Fruit fly (Drosophila melanogaster) whole organism, wandering third instar larva: ENCODE results near the gene Ugt35E1.

ENCODE experiments used
- Abd-B ChIP-seq: fragments of >200 bp; optimal IDR thresholded peaks from 2 replicates; lab custom pipeline; 2017; ENCODE audit warnings: missing biosample characterization, missing genetic modification characterization
- CG9705 ChIP-seq: fragments of 200-800 bp; sonication (Bioruptor generic); optimal IDR thresholded peaks from 2 replicates; lab custom pipeline; 2018; ENCODE audit warnings: missing biosample characterization, mild to moderate bottlenecking, missing genetic modification characterization
- CrebA ChIP-seq: fragments of 200-800 bp; sonication (Bioruptor generic); optimal IDR thresholded peaks from 2 replicates; lab custom pipeline; 2016; ENCODE audit warnings: missing biosample characterization, mild to moderate bottlenecking, missing genetic modification characterization, borderline replicate concordance
- Dfd ChIP-seq: fragments of >200 bp; optimal IDR thresholded peaks from 2 replicates; lab custom pipeline; 2017; ENCODE audit warnings: missing biosample characterization, missing genetic modification characterization
- Dif ChIP-seq: fragments of 200-275, 200-300 bp; sonication (Bioruptor generic); optimal IDR thresholded peaks from 2 replicates; lab custom pipeline; 2018; ENCODE audit warnings: missing biosample characterization, missing genetic modification characterization; ENCODE audit not compliant: partially characterized antibody
- GATAd ChIP-seq: sonication (Bioruptor generic); optimal IDR thresholded peaks from 2 replicates; lab custom pipeline; 2016; ENCODE audit warnings: missing biosample characterization, missing genetic modification characterization
- Hnf4 ChIP-seq: fragments of 200-800 bp; sonication (Bioruptor generic); optimal IDR thresholded peaks from 2 replicates; lab custom pipeline; 2016; ENCODE audit warnings: missing biosample characterization, mild to moderate bottlenecking, missing genetic modification characterization
- Hr78 ChIP-seq: fragments of >200 bp; optimal IDR thresholded peaks from 2 replicates; lab custom pipeline; 2017; ENCODE audit warnings: missing biosample characterization, missing genetic modification characterization
- Hr83 ChIP-seq: fragments of 200-300 bp; sonication (Bioruptor generic); optimal IDR thresholded peaks from 2 replicates; lab custom pipeline; 2016; ENCODE audit warnings: missing biosample characterization, mild to moderate bottlenecking, missing genetic modification characterization, moderate library complexity; ENCODE audit not compliant: poor library complexity, severe bottlenecking
- Jra ChIP-seq: sonication (Bioruptor generic); optimal IDR thresholded peaks from 2 replicates; lab custom pipeline; 2016; ENCODE audit warnings: missing biosample characterization, missing genetic modification characterization
- Mio ChIP-seq: sonication (Bioruptor generic); optimal IDR thresholded peaks from 2 replicates; lab custom pipeline; 2016; ENCODE audit warnings: missing biosample characterization, missing genetic modification characterization
- Myc ChIP-seq: fragments of >200 bp; optimal IDR thresholded peaks from 2 replicates; lab custom pipeline; 2017
- N ChIP-seq: fragments of >200 bp; optimal IDR thresholded peaks from 2 replicates; lab custom pipeline; 2018; ENCODE audit warnings: missing biosample characterization, missing external identifiers, missing genetic modification characterization
- OdsH ChIP-seq: fragments of 200-800 bp; sonication (Bioruptor generic); optimal IDR thresholded peaks from 2 replicates; lab custom pipeline; 2016; ENCODE audit warnings: missing biosample characterization, mild to moderate bottlenecking, missing genetic modification characterization
- Sp1 ChIP-seq: fragments of 200-800 bp; sonication (Bioruptor generic); optimal IDR thresholded peaks from 3 replicates; lab custom pipeline; 2019; ENCODE audit warnings: missing biosample characterization, mild to moderate bottlenecking, missing genetic modification characterization, moderate library complexity
- Vsx2 ChIP-seq: fragments of 200-300, 225-300 bp; sonication (Bioruptor generic); optimal IDR thresholded peaks from 2 replicates; lab custom pipeline; 2018; ENCODE audit warnings: missing biosample characterization, missing genetic modification characterization; ENCODE audit not compliant: partially characterized antibody
- br ChIP-seq: fragments of 200-800 bp; sonication (Bioruptor generic); optimal IDR thresholded peaks from 2 replicates; lab custom pipeline; 2016; ENCODE audit warnings: missing biosample characterization, missing genetic modification characterization
- brk ChIP-seq: fragments of 200-800 bp; sonication (Bioruptor generic); optimal IDR thresholded peaks from 2 replicates; lab custom pipeline; 2016; ENCODE audit warnings: missing biosample characterization, mild to moderate bottlenecking, missing genetic modification characterization
- dl ChIP-seq, 2 experiments: fragments of 175-275, 200-275 bp in 1 of 2; fragments of 200-275 bp in 1 of 2; sonication (Bioruptor generic); optimal IDR thresholded peaks; lab custom pipeline; 2018; ENCODE audit warnings: mild to moderate bottlenecking in 2 of 2, missing biosample characterization in 2 of 2, missing genetic modification characterization in 2 of 2, moderate library complexity in 2 of 2; ENCODE audit not compliant: partially characterized antibody in 2 of 2, insufficient read depth in 1 of 2
- dmrt93B ChIP-seq: fragments of 200-800 bp; sonication (Bioruptor generic); optimal IDR thresholded peaks from 2 replicates; lab custom pipeline; 2018; ENCODE audit warnings: missing biosample characterization, mild to moderate bottlenecking, missing genetic modification characterization
- dsf ChIP-seq: sonication (Bioruptor generic); optimal IDR thresholded peaks from 2 replicates; lab custom pipeline; 2016; ENCODE audit warnings: missing biosample characterization, missing genetic modification characterization, borderline replicate concordance
- ey ChIP-seq: fragments of 200-800 bp; sonication (Bioruptor generic); optimal IDR thresholded peaks from 2 replicates; lab custom pipeline; 2016; ENCODE audit warnings: missing biosample characterization, missing genetic modification characterization
- foxo ChIP-seq, 2 experiments: fragments of 200-800 bp; sonication (Bioruptor generic); optimal IDR thresholded peaks; 2 replicates in 1 of 2; 3 replicates in 1 of 2; lab custom pipeline; 2016 to 2017; ENCODE audit warnings: missing biosample characterization in 2 of 2, missing genetic modification characterization in 2 of 2
- fru ChIP-seq: fragments of 200-800 bp; sonication (Bioruptor generic); optimal IDR thresholded peaks from 3 replicates; lab custom pipeline; 2016; ENCODE audit warnings: missing biosample characterization, mild to moderate bottlenecking, missing genetic modification characterization
- h ChIP-seq: fragments of 200-800 bp; sonication (Bioruptor generic); optimal IDR thresholded peaks from 3 replicates; lab custom pipeline; 2016; ENCODE audit warnings: missing biosample characterization, mild to moderate bottlenecking, missing genetic modification characterization
- jim ChIP-seq: fragments of 175-275, 200-325 bp; sonication (Bioruptor generic); optimal IDR thresholded peaks from 2 replicates; lab custom pipeline; 2016; ENCODE audit warnings: missing biosample characterization, mild to moderate bottlenecking, missing genetic modification characterization
- pan ChIP-seq: fragments of >200 bp; optimal IDR thresholded peaks from 2 replicates; lab custom pipeline; 2017
- psq ChIP-seq: fragments of 200-800 bp; sonication (Bioruptor generic); optimal IDR thresholded peaks from 3 replicates; lab custom pipeline; 2017; ENCODE audit warnings: missing biosample characterization, mild to moderate bottlenecking, missing genetic modification characterization, moderate library complexity
- rgr ChIP-seq: fragments of 200-800 bp; sonication (Bioruptor generic); optimal IDR thresholded peaks from 3 replicates; lab custom pipeline; 2016; ENCODE audit warnings: missing biosample characterization, mild to moderate bottlenecking, missing genetic modification characterization
- sage ChIP-seq: fragments of 200-800 bp; sonication (Bioruptor generic); optimal IDR thresholded peaks from 2 replicates; lab custom pipeline; 2016; ENCODE audit warnings: missing biosample characterization, mild to moderate bottlenecking, missing genetic modification characterization
- sv ChIP-seq: fragments of 200-800 bp; sonication (Bioruptor generic); optimal IDR thresholded peaks from 3 replicates; lab custom pipeline; 2016; ENCODE audit warnings: missing biosample characterization, missing genetic modification characterization
- tai ChIP-seq: sonication (Bioruptor generic); optimal IDR thresholded peaks from 2 replicates; lab custom pipeline; 2016; ENCODE audit warnings: missing biosample characterization, missing genetic modification characterization
- usp ChIP-seq: fragments of >200 bp; optimal IDR thresholded peaks from 2 replicates; lab custom pipeline; 2017; ENCODE audit warnings: missing biosample characterization, missing genetic modification characterization
- woc ChIP-seq: sonication (Bioruptor generic); optimal IDR thresholded peaks from 2 replicates; lab custom pipeline; 2016; ENCODE audit warnings: missing biosample characterization, mild to moderate bottlenecking, missing genetic modification characterization

The Ugt35E1 gene

DNA sequence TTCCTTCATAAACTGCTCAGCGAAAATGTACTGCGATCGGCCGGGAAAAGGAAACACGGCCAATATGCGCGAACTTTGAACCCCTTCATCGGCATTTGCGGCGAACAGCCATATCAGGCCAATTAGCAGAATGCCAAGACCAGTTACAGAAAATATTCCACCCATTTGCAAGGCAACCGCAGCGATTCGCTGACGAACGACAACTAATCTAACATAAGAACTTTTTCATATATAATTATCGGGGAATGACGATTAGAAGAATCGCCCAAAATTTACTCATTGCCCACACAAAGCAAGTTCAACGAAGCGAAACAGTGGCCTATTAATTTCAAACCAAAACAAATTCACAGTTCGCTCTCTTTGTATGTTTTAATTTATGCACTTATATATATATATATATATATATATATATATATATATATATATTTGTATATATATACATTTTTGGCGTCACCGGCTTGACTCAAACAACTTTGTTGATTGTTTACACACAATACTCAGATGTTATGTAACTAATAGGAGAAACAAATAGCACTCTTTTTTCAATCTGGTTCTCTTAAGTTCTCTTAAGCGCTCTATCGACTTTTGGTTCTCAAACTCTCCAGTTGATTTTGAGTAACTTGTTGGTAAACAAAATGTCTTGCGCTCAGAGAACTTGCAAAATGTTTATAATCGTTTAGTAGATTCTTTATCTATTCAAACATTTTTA lies 6.7 kb upstream of the Ugt35E1 start, which contains the start of gene Ugt35A1:
TSS of gene Ugt35A1 (minus strand) at position 205 of the 709 bp plus-strand sequence.
- TF ChIP-seq fru (GFP tag; lab: Kevin White, UChicago) (no peak), Dif (peak; percentile 16), Vsx2 (GFP tag; lab: Kevin White, UChicago) (peak; percentile 94), jim (GFP tag; lab: Kevin White, UChicago) (no peak), CG9705 (GFP tag; lab: Kevin White, UChicago) (no peak), dmrt93B (GFP tag; lab: Kevin White, UChicago) (no peak), N (no peak), Hr78 (GFP tag; lab: Kevin White, UChicago) (no peak), Hnf4 (GFP tag; lab: Kevin White, UChicago) (no peak), psq (GFP tag; lab: Kevin White, UChicago) (no peak), ey (GFP tag; lab: Kevin White, UChicago) (no peak), woc (GFP tag; lab: Kevin White, UChicago) (no peak), pan (no peak), Dfd (GFP tag; lab: Kevin White, UChicago) (no peak), dl (GFP tag; optimal IDR thresholded peaks at IDR 0.05; lab: Kevin White, UChicago; ENCODE audit: insufficient read depth in 1 of 2, partially characterized antibody in 2 of 2) (peak in 1 of 2 experiments; percentile 28), sv (GFP tag; lab: Kevin White, UChicago) (no peak), brk (GFP tag; lab: Kevin White, UChicago) (peak; percentile 17)

DNA sequence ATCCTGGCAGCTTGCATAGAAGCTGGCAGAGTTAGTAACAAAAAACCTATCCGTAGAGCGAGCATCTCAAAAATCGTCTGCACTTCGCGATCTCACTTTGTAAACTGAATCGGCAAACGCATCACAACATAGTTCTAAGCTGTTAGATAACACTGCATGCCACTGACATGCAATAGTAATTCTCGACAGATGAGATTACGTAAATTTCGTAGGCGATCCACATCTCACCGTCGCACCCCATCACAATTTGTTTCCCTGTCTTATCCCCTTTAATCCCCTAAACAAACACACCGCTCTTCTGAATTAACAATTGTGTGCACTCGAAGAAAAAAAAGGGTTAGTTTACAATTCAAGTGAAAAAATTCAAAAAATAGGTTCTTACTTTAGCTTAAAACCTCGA lies 4.3 kb upstream of the Ugt35E1 start, which contains the start of gene Ugt35B1:
TSS of gene Ugt35B1 (minus strand) at position 101 of the 400 bp plus-strand sequence.
- TF ChIP-seq br (GFP tag; lab: Kevin White, UChicago) (no peak), OdsH (GFP tag; lab: Kevin White, UChicago) (no peak), Vsx2 (GFP tag; lab: Kevin White, UChicago) (no peak)

dm6 chr3R:11167931-11168465 lies 2.1 kb upstream of the Ugt35E1 start, which contains the start of gene Ugt35E2:
Gene Ugt35E2, minus strand, starts transcription at chr3R:11167981.
- TF ChIP-seq Hnf4 (GFP tag; lab: Kevin White, UChicago): no peak
- TF ChIP-seq dsf (GFP tag; lab: Kevin White, UChicago): no peak
- no peak for TF ChIP-seq psq (GFP tag; lab: Kevin White, UChicago)
- TF ChIP-seq ey (GFP tag; lab: Kevin White, UChicago): no peak
- TF ChIP-seq dl (GFP tag; optimal IDR thresholded peaks at IDR 0.05; lab: Kevin White, UChicago; ENCODE audit: insufficient read depth in 1 of 2, partially characterized antibody in 2 of 2): no peak
- TF ChIP-seq CG9705 (GFP tag; lab: Kevin White, UChicago): no peak
- no peak for TF ChIP-seq sv (GFP tag; lab: Kevin White, UChicago)

- no peak for TF ChIP-seq rgr (GFP tag; lab: Kevin White, UChicago)
- TF ChIP-seq ey (GFP tag; lab: Kevin White, UChicago): no peak
- no peak for TF ChIP-seq GATAd
- no peak for TF ChIP-seq Dif
- TF ChIP-seq Mio: no peak
- no peak for TF ChIP-seq pan
- no peak for TF ChIP-seq psq (GFP tag; lab: Kevin White, UChicago)
These were observed 5.0 kb downstream of the Ugt35E1 start, which contains the start of gene CG4757 for dm6 chr3R:11160907-11161306. Gene CG4757, plus strand, starts transcription at chr3R:11161207.

DNA sequence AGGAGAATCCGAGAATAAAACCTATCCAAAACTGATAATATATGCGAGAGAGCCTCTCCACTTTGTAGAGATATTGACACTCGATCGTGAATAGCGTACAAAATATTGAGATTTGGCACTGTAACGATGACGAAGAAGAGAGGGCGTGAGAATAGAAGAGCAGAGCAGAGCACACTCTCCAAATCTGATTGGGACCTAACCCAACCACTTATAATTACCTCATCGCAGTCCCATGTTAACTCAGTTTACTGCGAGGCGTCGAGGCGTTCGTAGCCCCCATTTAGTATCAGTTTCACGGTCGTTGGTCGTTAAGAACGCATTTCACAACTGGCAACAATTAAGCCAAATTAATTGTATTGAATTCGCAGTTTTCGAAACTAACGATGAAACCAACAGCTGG lies 9.0 kb downstream of the Ugt35E1 start, which contains the start of gene Ugt302C1:
TSS of gene Ugt302C1 (plus strand) at position 241 of the 400 bp plus-strand sequence.
- TF ChIP-seq GATAd (no peak), OdsH (GFP tag; lab: Kevin White, UChicago) (no peak), Jra (GFP tag; lab: Kevin White, UChicago) (peak; percentile 68), ey (GFP tag; lab: Kevin White, UChicago) (no peak), sage (GFP tag; lab: Kevin White, UChicago) (no peak), Dfd (GFP tag; lab: Kevin White, UChicago) (no peak), Hr83 (GFP tag; lab: Kevin White, UChicago) (no peak), dl (GFP tag; optimal IDR thresholded peaks at IDR 0.05; lab: Kevin White, UChicago; ENCODE audit: insufficient read depth in 1 of 2, partially characterized antibody in 2 of 2) (peak; percentile 89 to 93), usp (GFP tag; lab: Kevin White, UChicago) (no peak), sv (GFP tag; lab: Kevin White, UChicago) (no peak), br (GFP tag; lab: Kevin White, UChicago) (peak; percentile 38), Sp1 (GFP tag; lab: Kevin White, UChicago) (no peak), CrebA (GFP tag; lab: Kevin White, UChicago) (peak; percentile 1), foxo (GFP tag; optimal IDR thresholded peaks at IDR 0.05; lab: Kevin White, UChicago) (peak in 1 of 2 experiments; percentile 16), h (GFP tag; lab: Kevin White, UChicago) (peak; percentile 34), jim (GFP tag; lab: Kevin White, UChicago) (peak; percentile 2), Dif (peak; percentile 94), rgr (GFP tag; lab: Kevin White, UChicago) (peak; percentile 35), Myc (no peak), woc (GFP tag; lab: Kevin White, UChicago) (no peak), pan (no peak), psq (GFP tag; lab: Kevin White, UChicago) (peak; percentile 63), Vsx2 (GFP tag; lab: Kevin White, UChicago) (peak; percentile 84), Abd-B (GFP tag; lab: Kevin White, UChicago) (no peak), dmrt93B (GFP tag; lab: Kevin White, UChicago) (no peak), tai (GFP tag; lab: Kevin White, UChicago) (no peak), N (no peak), Hnf4 (GFP tag; lab: Kevin White, UChicago) (peak; percentile 25), brk (GFP tag; lab: Kevin White, UChicago) (peak; percentile 14), fru (GFP tag; lab: Kevin White, UChicago) (peak; percentile 80)
